Worm (Caenorhabditis elegans): ENCODE measurements around the gene bas-1.

bas-1 gene

ce11 chrIII:5594350-5594749 lies 17.7 kb upstream of the bas-1 start (continued):
- TF ChIP-seq jun-1 (tag; optimal IDR thresholded peaks at IDR 0.05) (no peak), unc-130 (GFP tag; optimal IDR thresholded peaks at IDR 0.05) (no peak), pha-4 (GFP tag; IDR thresholded peaks at IDR 0.05) (no peak), pha-4 (tag; optimal IDR thresholded peaks at IDR 0.05) (no peak), cey-2 (tag; optimal IDR thresholded peaks at IDR 0.05; ENCODE audit: borderline replicate concordance, insufficient read depth) (no peak), ceh-44 (GFP tag; IDR thresholded peaks at IDR 0.05) (no peak), ceh-82 (tag; optimal IDR thresholded peaks at IDR 0.05) (no peak), dpl-1 (GFP tag; optimal IDR thresholded peaks at IDR 0.05) (no peak), mxl-3 (GFP tag; optimal IDR thresholded peaks at IDR 0.05) (peak; percentile 43), dmd-6 (GFP tag; IDR thresholded peaks at IDR 0.05) (no peak; the same call in 1 of the 2 replicates), ceh-62 (tag; optimal IDR thresholded peaks at IDR 0.05) (no peak), ztf-11 (tag; optimal IDR thresholded peaks at IDR 0.05) (no peak), nhr-48 (tag; optimal IDR thresholded peaks at IDR 0.05) (no peak), nhr-41 (GFP tag; IDR thresholded peaks at IDR 0.05) (no peak), lin-13 (GFP tag; optimal IDR thresholded peaks at IDR 0.05) (no peak), F49E8.2 (tag; optimal IDR thresholded peaks at IDR 0.05; ENCODE audit: borderline replicate concordance) (no peak), T20F7.1 (GFP tag; optimal IDR thresholded peaks at IDR 0.05) (no peak), php-3 (GFP tag; IDR thresholded peaks at IDR 0.05) (no peak), nhr-11 (tag; optimal IDR thresholded peaks at IDR 0.05) (no peak), D1046.2 (GFP tag; IDR thresholded peaks at IDR 0.05) (no peak), lin-15B (tag; optimal IDR thresholded peaks at IDR 0.05) (no peak), spr-1 (tag; optimal IDR thresholded peaks at IDR 0.05) (no peak), nhr-10 (tag; optimal IDR thresholded peaks at IDR 0.05) (no peak), daf-19 (GFP tag; conservative IDR thresholded peaks at IDR 0.05) (no peak), zag-1 (tag; optimal IDR thresholded peaks at IDR 0.05) (no peak), daf-8 (GFP tag; IDR thresholded peaks at IDR 0.05) (no peak), unc-62 (GFP tag; optimal IDR thresholded peaks at IDR 0.05 in 1 of 2) (no peak), unc-62 (tag; optimal IDR thresholded peaks at IDR 0.05) (no peak), tag-97 (GFP tag; IDR thresholded peaks at IDR 0.05) (no peak), Y48G9A.11 (GFP tag; IDR thresholded peaks at IDR 0.05) (no peak), set-16 (GFP tag; IDR thresholded peaks at IDR 0.05) (no peak), vab-7 (GFP tag; IDR thresholded peaks at IDR 0.05) (no peak), madf-9 (GFP tag; conservative IDR thresholded peaks at IDR 0.05) (0 out of 2 replicates have a peak, but pooled peaks have one; percentile 17), duxl-1 (tag; optimal IDR thresholded peaks at IDR 0.05; ENCODE audit: poor library complexity) (no peak), lin-39 (tag; optimal IDR thresholded peaks at IDR 0.05) (no peak), mdl-1 (tag; optimal IDR thresholded peaks at IDR 0.05) (peak in 1 of 2 experiments; percentile 22), snpc-1.2 (GFP tag; IDR thresholded peaks at IDR 0.05) (no peak), dve-1 (tag; optimal IDR thresholded peaks at IDR 0.05; ENCODE audit: insufficient read depth) (peak; percentile 28), madf-5 (GFP tag; IDR thresholded peaks at IDR 0.05) (no peak), egl-43 (GFP tag; IDR thresholded peaks at IDR 0.05) (no peak)

ce11 chrIII:5595445-5595844 lies 16.6 kb upstream of the bas-1 start, which contains the start of gene ced-6:
Gene ced-6 (plus strand): TSS chrIII:5595771.
- TF ChIP-seq dmd-8 (GFP tag; IDR thresholded peaks at IDR 0.05), result no peak
- no peak for TF ChIP-seq unc-39 (tag; optimal IDR thresholded peaks at IDR 0.05)
- TF ChIP-seq aha-1 (tag), result peak; percentile 81
- peak; percentile 9 for TF ChIP-seq dve-1 (tag; optimal IDR thresholded peaks at IDR 0.05; ENCODE audit: insufficient read depth)
